Fruit fly (Drosophila melanogaster) whole organism, prepupa: ENCODE measurements around the gene GlcAT-S.

Experiments
- CG6276 ChIP-seq: fragments of 200-800 bp; sonication (Bioruptor generic); optimal IDR thresholded peaks from 2 replicates; lab custom pipeline; 2017; ENCODE audit warnings: missing biosample characterization, mild to moderate bottlenecking, missing genetic modification characterization
- Lpt ChIP-seq: fragments of 200-800 bp; sonication (Bioruptor generic); optimal IDR thresholded peaks from 3 replicates; lab custom pipeline; 2016; ENCODE audit warnings: missing biosample characterization, missing genetic modification characterization
- achi ChIP-seq: fragments of 200-800 bp; sonication (Bioruptor generic); optimal IDR thresholded peaks from 3 replicates; lab custom pipeline; 2016; ENCODE audit warnings: missing biosample characterization, missing genetic modification characterization
- salr ChIP-seq, 2 experiments: fragments of 200-800 bp; sonication (Bioruptor generic); optimal IDR thresholded peaks; 3 replicates each; lab custom pipeline; 2016 to 2018; ENCODE audit warnings: missing biosample characterization in 2 of 2, missing genetic modification characterization in 2 of 2, mild to moderate bottlenecking in 1 of 2

DNA sequence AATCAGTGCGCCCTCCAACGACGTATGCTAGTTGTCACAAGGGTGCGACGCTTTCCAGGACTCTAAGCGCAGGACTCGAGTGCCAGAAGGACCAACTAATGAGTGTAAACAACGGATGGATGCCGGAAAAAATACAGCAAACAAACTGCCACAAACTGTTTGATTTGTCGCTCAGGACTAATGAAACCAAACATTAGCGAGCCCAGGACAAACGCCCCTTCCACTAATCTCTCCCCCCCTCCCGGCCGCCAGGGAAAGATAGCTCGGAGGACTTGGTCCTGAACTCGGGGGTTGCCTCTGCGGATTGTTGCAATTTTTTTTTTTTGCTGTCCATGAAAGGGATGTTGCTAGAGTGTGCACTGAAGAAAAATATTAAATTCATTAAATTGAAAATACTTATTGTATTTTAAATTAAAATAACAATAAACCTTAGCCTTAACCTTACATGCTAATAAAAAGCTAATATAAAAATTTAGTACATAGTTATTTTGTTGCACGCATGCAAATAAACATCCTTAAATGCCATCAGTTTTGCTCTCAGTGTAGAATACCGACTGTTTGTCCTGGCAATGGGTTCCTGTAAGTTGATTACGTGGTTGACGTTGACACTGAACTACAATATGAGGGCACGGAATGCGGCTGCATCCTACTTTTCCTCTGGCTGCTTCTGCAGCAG lies 21.5 kb upstream of the GlcAT-S start:
- TF ChIP-seq CG6276 (GFP tag; lab: Kevin White, UChicago) (no peak), achi (GFP tag; lab: Kevin White, UChicago) (no peak), Lpt (GFP tag; lab: Kevin White, UChicago) (no peak), salr (GFP tag; optimal IDR thresholded peaks at IDR 0.05; lab: Kevin White, UChicago) (no peak)
